Worm (Caenorhabditis elegans) whole organism, L4 larva: Measurements from ENCODE around the gene T08G5.3.
A peak's percentile ranks its signal among the peaks of the same experiment; 100 is the strongest.

ENCODE experiments used
- D1046.2 ChIP-seq: fragments of 200-800 bp; sonication (Bioruptor generic); IDR thresholded peaks from 2 replicates; pipeline ENCODE4 v1.3.6; 2022; ENCODE audit warnings: missing genetic modification characterization, missing compliant biosample characterization
- F10B5.3 ChIP-seq: sonication (generic microtip); optimal IDR thresholded peaks from 2 replicates; lab custom pipeline; 2016; ENCODE audit warnings: mild to moderate bottlenecking, missing genetic modification characterization, missing compliant biosample characterization
- F26F4.8 ChIP-seq: fragments of 200-800 bp; sonication (Bioruptor generic); conservative IDR thresholded peaks from 2 replicates; pipeline ENCODE4 v1.3.6; 2022; ENCODE audit warnings: missing genetic modification characterization, missing compliant biosample characterization
- F44E2.7 ChIP-seq: fragments of 200-800 bp; sonication (Bioruptor generic); IDR thresholded peaks from 2 replicates; pipeline ENCODE4 v2.1.2; 2022; ENCODE audit warnings: missing genetic modification characterization, missing compliant biosample characterization
- R02D3.7 ChIP-seq: fragments of 150-350 bp; sonication (generic microtip); optimal IDR thresholded peaks from 3 replicates; lab custom pipeline; 2014; ENCODE audit warnings: missing biosample characterization, missing genetic modification characterization
- Y105C5A.15 ChIP-seq: fragments of 200-800 bp; sonication (Bioruptor generic); IDR thresholded peaks from 2 replicates; pipeline ENCODE4 v1.3.6; 2022; ENCODE audit warnings: missing genetic modification characterization, missing compliant biosample characterization
- Y75B8A.6 ChIP-seq: fragments of 200-800 bp; sonication (Bioruptor generic); IDR thresholded peaks from 2 replicates; pipeline ENCODE4 v1.3.6; 2022; ENCODE audit warnings: missing genetic modification reagents, missing genetic modification characterization, missing compliant biosample characterization
- aha-1 ChIP-seq: fragments of 150-350 bp; peaks from one replicate; lab custom pipeline; 2014; ENCODE audit warnings: missing biosample characterization, missing genetic modification characterization
- ama-1 ChIP-seq: fragments of 150-350 bp; optimal IDR thresholded peaks from 2 replicates; lab custom pipeline; 2014; ENCODE audit warnings: inconsistent platforms, mixed read lengths
- attf-4 ChIP-seq: sonication (generic microtip); optimal IDR thresholded peaks from 3 replicates; lab custom pipeline; 2017; ENCODE audit warnings: missing biosample characterization, missing genetic modification characterization
- ceh-20 ChIP-seq: fragments of 200-800 bp; sonication (Bioruptor generic); IDR thresholded peaks from 2 replicates; pipeline ENCODE4 v1.3.6; 2022; ENCODE audit warnings: missing genetic modification reagents, missing genetic modification characterization, missing compliant biosample characterization
- ceh-44 ChIP-seq: fragments of 200-800 bp; sonication (Bioruptor generic); IDR thresholded peaks from 2 replicates; pipeline ENCODE4 v1.3.6; 2022; ENCODE audit warnings: missing genetic modification reagents, missing genetic modification characterization, missing compliant biosample characterization
- ceh-82 ChIP-seq: sonication (generic microtip); optimal IDR thresholded peaks from 2 replicates; lab custom pipeline; 2017; ENCODE audit warnings: missing biosample characterization, missing genetic modification characterization
- ces-1 ChIP-seq: fragments of 150-350 bp; sonication (generic microtip); optimal IDR thresholded peaks from 4 replicates; lab custom pipeline; 2014; ENCODE audit warnings: missing biosample characterization, missing genetic modification reagents, missing genetic modification characterization
- ctbp-1 ChIP-seq: fragments of 200-800 bp; sonication (Bioruptor generic); IDR thresholded peaks from 2 replicates; pipeline ENCODE4 v1.3.6; 2022; ENCODE audit warnings: missing genetic modification reagents, missing genetic modification characterization, missing compliant biosample characterization
- daf-19 ChIP-seq: fragments of 200-800 bp; sonication (Bioruptor generic); conservative IDR thresholded peaks from 2 replicates; pipeline ENCODE4 v1.3.6; 2022; ENCODE audit warnings: missing genetic modification characterization, missing compliant biosample characterization
- dmd-8 ChIP-seq: fragments of 200-800 bp; sonication (Bioruptor generic); IDR thresholded peaks from 2 replicates; pipeline ENCODE4 v1.3.6; 2022; ENCODE audit warnings: missing genetic modification characterization, missing compliant biosample characterization
- dpl-1 ChIP-seq: fragments of 150-350 bp; optimal IDR thresholded peaks from 2 replicates; lab custom pipeline; 2014; ENCODE audit warnings: missing biosample characterization, missing genetic modification reagents, missing genetic modification characterization
- dve-1 ChIP-seq: sonication (generic microtip); optimal IDR thresholded peaks from 2 replicates; lab custom pipeline; 2017; ENCODE audit warnings: antibody characterized with exemption, mild to moderate bottlenecking, missing genetic modification characterization, missing compliant biosample characterization; ENCODE audit not compliant: insufficient read depth
- egl-43 ChIP-seq: fragments of 200-800 bp; sonication (Bioruptor generic); IDR thresholded peaks from 2 replicates; pipeline ENCODE4 v1.3.6; 2022; ENCODE audit warnings: missing genetic modification reagents, missing genetic modification characterization, missing compliant biosample characterization
- fkh-10 ChIP-seq: fragments of 150-350 bp; optimal IDR thresholded peaks from 2 replicates; lab custom pipeline; 2014; ENCODE audit warnings: missing biosample characterization, missing genetic modification reagents, missing genetic modification characterization
- fos-1 ChIP-seq: fragments of 150-350 bp; optimal IDR thresholded peaks from 2 replicates; lab custom pipeline; 2014; ENCODE audit warnings: missing biosample characterization, missing genetic modification characterization
- gei-8 ChIP-seq: fragments of 200-800 bp; sonication (Bioruptor generic); optimal IDR thresholded peaks from 2 replicates; lab custom pipeline; 2018; ENCODE audit warnings: mild to moderate bottlenecking, missing genetic modification characterization, missing compliant biosample characterization
- hlh-30 ChIP-seq: sonication (generic microtip); optimal IDR thresholded peaks from 2 replicates; lab custom pipeline; 2017; ENCODE audit warnings: antibody characterized with exemption, mild to moderate bottlenecking, missing genetic modification characterization, missing compliant biosample characterization; ENCODE audit not compliant: insufficient read depth
- jun-1 ChIP-seq: fragments of 150-350 bp; optimal IDR thresholded peaks from 2 replicates; lab custom pipeline; 2014; ENCODE audit warnings: missing biosample characterization, missing genetic modification reagents, missing genetic modification characterization
- lin-15B ChIP-seq: fragments of 150-350 bp; sonication (generic microtip); optimal IDR thresholded peaks from 3 replicates; lab custom pipeline; 2014; ENCODE audit warnings: missing biosample characterization, missing genetic modification characterization
- lin-29 ChIP-seq: fragments of 200-800 bp; sonication (Bioruptor generic); IDR thresholded peaks from 2 replicates; pipeline ENCODE4 v1.3.6; 2022; ENCODE audit warnings: missing genetic modification reagents, missing genetic modification characterization, missing compliant biosample characterization
- lin-39 ChIP-seq: fragments of 150-350 bp; optimal IDR thresholded peaks from 2 replicates; lab custom pipeline; 2014; ENCODE audit warnings: missing biosample characterization, missing genetic modification reagents, missing genetic modification characterization
- lir-3 ChIP-seq: sonication (generic microtip); optimal IDR thresholded peaks from 2 replicates; lab custom pipeline; 2016; ENCODE audit warnings: mild to moderate bottlenecking, missing genetic modification characterization, missing compliant biosample characterization
- lsy-2 ChIP-seq, 2 experiments: fragments of 150-350 bp in 1 of 2; sonication (generic microtip) in 1 of 2; optimal IDR thresholded peaks; 2 replicates each; lab custom pipeline; 2014 to 2017; ENCODE audit warnings: missing biosample characterization in 2 of 2, missing genetic modification characterization in 2 of 2
- madf-9 ChIP-seq: fragments of 200-800 bp; sonication (Bioruptor generic); conservative IDR thresholded peaks from 2 replicates; pipeline ENCODE4 v1.3.6; 2022; ENCODE audit warnings: missing genetic modification reagents, missing genetic modification characterization, missing compliant biosample characterization
- mdl-1 ChIP-seq, 2 experiments: fragments of 150-350 bp in 1 of 2; sonication (generic microtip) in 1 of 2; optimal IDR thresholded peaks; 2 replicates each; lab custom pipeline; 2014 to 2017; ENCODE audit warnings: missing biosample characterization in 2 of 2, missing genetic modification characterization in 2 of 2
- mep-1 ChIP-seq: fragments of 150-350 bp; sonication (generic microtip); optimal IDR thresholded peaks from 3 replicates; lab custom pipeline; 2014; ENCODE audit warnings: missing biosample characterization, missing genetic modification characterization
- mxl-3 ChIP-seq: fragments of 200-800 bp; sonication (Bioruptor generic); optimal IDR thresholded peaks from 2 replicates; lab custom pipeline; 2018; ENCODE audit warnings: mild to moderate bottlenecking, missing genetic modification characterization, missing compliant biosample characterization
- nhr-10 ChIP-seq: fragments of 150-350 bp; optimal IDR thresholded peaks from 2 replicates; lab custom pipeline; 2014; ENCODE audit warnings: missing biosample characterization, missing genetic modification characterization
- nhr-102 ChIP-seq: sonication (generic microtip); optimal IDR thresholded peaks from 2 replicates; lab custom pipeline; 2016; ENCODE audit warnings: mild to moderate bottlenecking, missing genetic modification characterization, moderate library complexity, missing compliant biosample characterization
- nhr-111 ChIP-seq: fragments of 200-800 bp; sonication (Bioruptor generic); optimal IDR thresholded peaks from 2 replicates; lab custom pipeline; 2018; ENCODE audit warnings: mild to moderate bottlenecking, missing genetic modification characterization, missing compliant biosample characterization
- nhr-28 ChIP-seq: fragments of 150-350 bp; optimal IDR thresholded peaks from 2 replicates; lab custom pipeline; 2014; ENCODE audit warnings: missing biosample characterization, missing genetic modification characterization
- nhr-6 ChIP-seq: fragments of 150-350 bp; optimal IDR thresholded peaks from 2 replicates; lab custom pipeline; 2014; ENCODE audit warnings: missing biosample characterization, missing genetic modification characterization
- nhr-76 ChIP-seq: fragments of 150-350 bp; optimal IDR thresholded peaks from 2 replicates; lab custom pipeline; 2014; ENCODE audit warnings: missing biosample characterization, missing genetic modification characterization
- sdz-12 ChIP-seq: fragments of 200-800 bp; sonication (Bioruptor generic); optimal IDR thresholded peaks from 2 replicates; lab custom pipeline; 2018; ENCODE audit warnings: mild to moderate bottlenecking, missing genetic modification characterization, missing compliant biosample characterization
- snpc-4 ChIP-seq: fragments of 150-350 bp; optimal IDR thresholded peaks from 2 replicates; lab custom pipeline; 2014; ENCODE audit warnings: missing biosample characterization, missing genetic modification characterization
- spr-1 ChIP-seq: sonication (generic microtip); optimal IDR thresholded peaks from 2 replicates; lab custom pipeline; 2016; ENCODE audit warnings: mild to moderate bottlenecking, missing genetic modification characterization, missing compliant biosample characterization
- tag-97 ChIP-seq: fragments of 200-800 bp; sonication (Bioruptor generic); IDR thresholded peaks from 2 replicates; pipeline ENCODE4 v1.3.6; 2022; ENCODE audit warnings: missing genetic modification characterization, missing compliant biosample characterization
- tra-1 ChIP-seq: fragments of 200-800 bp; sonication (Bioruptor generic); IDR thresholded peaks from 2 replicates; pipeline ENCODE4 v1.3.6; 2022; ENCODE audit warnings: missing genetic modification reagents, missing genetic modification characterization, missing compliant biosample characterization
- unc-39 ChIP-seq: sonication (generic microtip); optimal IDR thresholded peaks from 2 replicates; lab custom pipeline; 2017; ENCODE audit warnings: missing biosample characterization, missing genetic modification characterization
- unc-62 ChIP-seq, 3 experiments: fragments of 150-350 bp in 1 of 3; sonication (generic microtip); optimal IDR thresholded peaks in 2 of 3; peaks in 1 of 3; 1 replicate in 1 of 3; 2 replicates in 2 of 3; lab custom pipeline; 2014 to 2017; ENCODE audit warnings: missing biosample characterization in 3 of 3, missing genetic modification characterization in 3 of 3, missing genetic modification reagents in 3 of 3, missing genotype in 1 of 3
- vab-7 ChIP-seq: fragments of 200-800 bp; sonication (Bioruptor generic); IDR thresholded peaks from 2 replicates; pipeline ENCODE4 v1.3.6; 2022; ENCODE audit warnings: missing genetic modification reagents, missing genetic modification characterization, missing compliant biosample characterization
- zag-1 ChIP-seq: fragments of 150-350 bp; optimal IDR thresholded peaks from 2 replicates; lab custom pipeline; 2014; ENCODE audit warnings: missing biosample characterization, missing genetic modification characterization
- zip-11 ChIP-seq: fragments of 200-800 bp; sonication (Bioruptor generic); IDR thresholded peaks from 2 replicates; pipeline ENCODE4 v1.3.6; 2022; ENCODE audit warnings: missing genetic modification characterization, missing compliant biosample characterization
- zip-2 ChIP-seq: fragments of 150-350 bp; optimal IDR thresholded peaks from 2 replicates; lab custom pipeline; 2014; ENCODE audit warnings: missing biosample characterization, missing genetic modification characterization
- ztf-11 ChIP-seq: fragments of 150-350 bp; optimal IDR thresholded peaks from 2 replicates; lab custom pipeline; 2014; ENCODE audit warnings: missing biosample characterization, missing genetic modification characterization
- ztf-7 ChIP-seq: fragments of 150-350 bp; optimal IDR thresholded peaks from 2 replicates; lab custom pipeline; 2014; ENCODE audit warnings: missing biosample characterization, missing genetic modification characterization

T08G5.3 gene

ce11 chrV:14008353-14008859, 18.9 kb downstream of the T08G5.3 start (continued):
- TF ChIP-seq nhr-111 (GFP tag; lab: Kevin White, UChicago) = no peak
- TF ChIP-seq fkh-10 (GFP tag; lab: Kevin White, UChicago) = no peak
- TF ChIP-seq D1046.2 = no peak
- peak; percentile 3 for TF ChIP-seq nhr-28 (tag; lab: Kevin White, UChicago)
- TF ChIP-seq tra-1 (GFP tag; lab: Robert Waterston, UW) = no peak
- no peak for TF ChIP-seq lin-15B (tag; lab: Kevin White, UChicago)
- no peak for TF ChIP-seq zip-2 (tag; lab: Kevin White, UChicago)
- no peak for TF ChIP-seq tag-97
- peak; percentile 25 for TF ChIP-seq hlh-30 (tag; lab: Kevin White, UChicago)
- TF ChIP-seq ztf-7 (tag; lab: Kevin White, UChicago) = no peak
- peak; percentile 87 for TF ChIP-seq dve-1
- TF ChIP-seq nhr-76 (tag; lab: Kevin White, UChicago) = no peak
- TF ChIP-seq snpc-4 (tag; lab: Kevin White, UChicago) = no peak
- no peak for TF ChIP-seq lin-29 (GFP tag; lab: Robert Waterston, UW)
- TF ChIP-seq fos-1 (tag; lab: Kevin White, UChicago) = no peak
- TF ChIP-seq lir-3 (tag; lab: Kevin White, UChicago) = no peak
- no peak for TF ChIP-seq unc-62 (GFP tag; optimal IDR thresholded peaks at IDR 0.05 in 1 of 2; lab: Kevin White, UChicago)
- no peak for TF ChIP-seq unc-62 (tag; optimal IDR thresholded peaks at IDR 0.05; lab: Kevin White, UChicago)
- TF ChIP-seq gei-8 = no peak
- TF ChIP-seq nhr-10 (tag; lab: Kevin White, UChicago) = no peak
- TF ChIP-seq R02D3.7 = no peak
- peak; percentile 69 for TF ChIP-seq nhr-6
- TF ChIP-seq F44E2.7 (GFP tag; lab: Robert Waterston, UW) = no peak
- TF ChIP-seq ceh-44 (GFP tag; lab: Robert Waterston, UW) = no peak
- no peak for TF ChIP-seq dmd-8
- TF ChIP-seq sdz-12 (GFP tag; lab: Kevin White, UChicago) = no peak
- no peak for TF ChIP-seq jun-1 (tag; lab: Kevin White, UChicago)
- no peak for TF ChIP-seq zag-1
- TF ChIP-seq nhr-102 = peak; percentile 62
- peak; percentile 90 for TF ChIP-seq ama-1 (lab: Kevin White, UChicago)
- TF ChIP-seq madf-9 = no peak
- TF ChIP-seq Y105C5A.15 (GFP tag; lab: Robert Waterston, UW) = no peak
- peak in 1 of 2 experiments; percentile 76 for TF ChIP-seq lsy-2 (tag; optimal IDR thresholded peaks at IDR 0.05; lab: Kevin White, UChicago)
- TF ChIP-seq lin-39 (tag; lab: Kevin White, UChicago) = no peak
- no peak for TF ChIP-seq unc-39 (tag; lab: Kevin White, UChicago)
- no peak for TF ChIP-seq egl-43 (GFP tag; lab: Robert Waterston, UW)
- TF ChIP-seq zip-11 = no peak
- TF ChIP-seq Y75B8A.6 = no peak
- 0 out of 2 replicates have a peak, but pooled peaks have one; percentile 24 for TF ChIP-seq ceh-20
- TF ChIP-seq mdl-1 (tag; optimal IDR thresholded peaks at IDR 0.05; lab: Kevin White, UChicago) = no peak
- TF ChIP-seq attf-4 = no peak
- peak; percentile 98 for TF ChIP-seq aha-1
- TF ChIP-seq F26F4.8 (GFP tag; lab: Robert Waterston, UW) = no peak
- 0 out of 2 replicates have a peak, but pooled peaks have one; percentile 13 for TF ChIP-seq ctbp-1
- TF ChIP-seq daf-19 = peak; percentile 58; the same call in 1 of the 2 replicates
- TF ChIP-seq ceh-82 = no peak
- no peak for TF ChIP-seq ztf-11 (tag; lab: Kevin White, UChicago)
- TF ChIP-seq dpl-1 (GFP tag; lab: Kevin White, UChicago) = peak; percentile 46
- TF ChIP-seq spr-1 = no peak
- no peak for TF ChIP-seq F10B5.3
- TF ChIP-seq mep-1 (tag; lab: Kevin White, UChicago) = peak; percentile 21
- TF ChIP-seq ces-1 (GFP tag; lab: Kevin White, UChicago) = no peak
- no peak for TF ChIP-seq vab-7 (GFP tag; lab: Robert Waterston, UW)
- TF ChIP-seq mxl-3 = no peak
